Worm (Caenorhabditis elegans): ENCODE data around the gene M6.11.

M6.11 gene

ce11 chrX:593245-593733 is 48.1 kb downstream of the M6.11 start (continued):
- TF ChIP-seq C04F5.9 (tag; optimal IDR thresholded peaks at IDR 0.05) (no peak), nhr-47 (tag; optimal IDR thresholded peaks at IDR 0.05) (peak; percentile 86), nhr-71 (tag; optimal IDR thresholded peaks at IDR 0.05) (peak; percentile 90), nhr-85 (tag) (peak; percentile 69), mef-2 (tag; optimal IDR thresholded peaks at IDR 0.05) (peak; percentile 45), elt-2 (tag; optimal IDR thresholded peaks at IDR 0.05) (peak; percentile 37), nhr-28 (tag; optimal IDR thresholded peaks at IDR 0.05) (no peak), ceh-88 (GFP tag; IDR thresholded peaks at IDR 0.05) (no peak), unc-86 (tag; optimal IDR thresholded peaks at IDR 0.05) (peak; percentile 91), blmp-1 (tag; optimal IDR thresholded peaks at IDR 0.05) (peak; percentile 52), fkh-8 (tag; optimal IDR thresholded peaks at IDR 0.05) (peak; percentile 93), nhr-237 (tag; optimal IDR thresholded peaks at IDR 0.05) (peak; percentile 77), sup-37 (GFP tag; optimal IDR thresholded peaks at IDR 0.05) (no peak), skn-1 (tag; optimal IDR thresholded peaks at IDR 0.05) (peak; percentile 85), lin-39 (tag; optimal IDR thresholded peaks at IDR 0.05) (no peak), hpl-2 (GFP tag; optimal IDR thresholded peaks at IDR 0.05) (no peak), lin-13 (GFP tag; optimal IDR thresholded peaks at IDR 0.05) (peak; percentile 71), swsn-7 (tag; optimal IDR thresholded peaks at IDR 0.05) (peak; percentile 90), elt-3 (tag; optimal IDR thresholded peaks at IDR 0.05) (peak in 1 of 6 experiments; percentile 45), nhr-77 (tag; optimal IDR thresholded peaks at IDR 0.05) (peak; percentile 80), alr-1 (tag; optimal IDR thresholded peaks at IDR 0.05; ENCODE audit: borderline replicate concordance) (no peak), unc-30 (tag; optimal IDR thresholded peaks at IDR 0.05) (no peak), fos-1 (tag; optimal IDR thresholded peaks at IDR 0.05) (peak; percentile 70), C34B4.2 (tag; optimal IDR thresholded peaks at IDR 0.05) (no peak), ces-1 (GFP tag; optimal IDR thresholded peaks at IDR 0.05) (peak; percentile 39), efl-1 (optimal IDR thresholded peaks at IDR 0.05) (peak; percentile 43 to 63), efl-1 (GFP tag; optimal IDR thresholded peaks at IDR 0.05 in 1 of 2) (peak in 1 of 2 experiments; percentile 95), hlh-4 (tag; optimal IDR thresholded peaks at IDR 0.05) (no peak), irx-1 (tag; optimal IDR thresholded peaks at IDR 0.05) (peak; percentile 70), lsy-2 (tag; optimal IDR thresholded peaks at IDR 0.05) (peak; percentile 47 to 82), rnt-1 (tag; optimal IDR thresholded peaks at IDR 0.05) (peak; percentile 69), pag-3 (tag; optimal IDR thresholded peaks at IDR 0.05; ENCODE audit: borderline replicate concordance, insufficient read depth) (peak; percentile 88), ztf-11 (tag; optimal IDR thresholded peaks at IDR 0.05) (peak in 1 of 2 experiments; percentile 78), egl-27 (tag; optimal IDR thresholded peaks at IDR 0.05) (peak; percentile 45 to 81), unc-130 (tag; optimal IDR thresholded peaks at IDR 0.05) (peak; percentile 38), fkh-10 (GFP tag; optimal IDR thresholded peaks at IDR 0.05) (peak; percentile 86), snpc-4 (tag; optimal IDR thresholded peaks at IDR 0.05) (peak; percentile 60), lin-14 (GFP tag; optimal IDR thresholded peaks at IDR 0.05) (peak; percentile 99), nhr-90 (tag; optimal IDR thresholded peaks at IDR 0.05; ENCODE audit: poor library complexity) (peak; percentile 66), nhr-19 (GFP tag; conservative IDR thresholded peaks at IDR 0.05) (no peak; the same call in 1 of the 2 replicates), unc-62 (GFP tag; optimal IDR thresholded peaks at IDR 0.05) (no peak), sox-4 (tag; optimal IDR thresholded peaks at IDR 0.05) (peak; percentile 55), Y116A8C.19 (tag; optimal IDR thresholded peaks at IDR 0.05; ENCODE audit: borderline replicate concordance) (peak; percentile 23), lir-3 (tag; optimal IDR thresholded peaks at IDR 0.05; ENCODE audit: poor library complexity) (peak; percentile 59), sptf-1 (tag; optimal IDR thresholded peaks at IDR 0.05) (no peak), F16B12.6 (tag; optimal IDR thresholded peaks at IDR 0.05) (no peak), tlp-1 (tag; optimal IDR thresholded peaks at IDR 0.05) (no peak), grh-1 (GFP tag; IDR thresholded peaks at IDR 0.05) (0 out of 2 replicates have a peak, but pooled peaks have one; percentile 21), pqm-1 (tag; optimal IDR thresholded peaks at IDR 0.05) (no peak), aly-2 (tag; optimal IDR thresholded peaks at IDR 0.05) (peak; percentile 44), mab-9 (GFP tag; IDR thresholded peaks at IDR 0.05) (0 out of 2 replicates have a peak, but pooled peaks have one; percentile 6), pax-3 (tag; optimal IDR thresholded peaks at IDR 0.05) (peak; percentile 49)

All from whole organism, L1 larva.